Worm (Caenorhabditis elegans) whole organism, L1 larva: ENCODE measurements around the gene srw-66.
A peak's percentile ranks its signal among the peaks of the same experiment; 100 is the strongest.

ENCODE experiments used
- C04F5.9 ChIP-seq: sonication (generic microtip); optimal IDR thresholded peaks from 2 replicates; lab custom pipeline; 2016; ENCODE audit warnings: missing genetic modification characterization, missing compliant biosample characterization
- C16A3.4 ChIP-seq: fragments of 150-350 bp; optimal IDR thresholded peaks from 2 replicates; lab custom pipeline; 2014; ENCODE audit warnings: missing biosample characterization, missing genetic modification characterization
- Y116A8C.19 ChIP-seq: sonication (generic microtip); optimal IDR thresholded peaks from 2 replicates; lab custom pipeline; 2016; ENCODE audit warnings: missing compliant biosample characterization, missing genetic modification characterization, borderline replicate concordance
- alr-1 ChIP-seq: fragments of 200-800 bp; sonication (Bioruptor generic); optimal IDR thresholded peaks from 2 replicates; lab custom pipeline; 2018; ENCODE audit warnings: borderline replicate concordance, mild to moderate bottlenecking, missing genetic modification characterization, missing compliant biosample characterization
- aly-2 ChIP-seq: fragments of 150-350 bp; optimal IDR thresholded peaks from 2 replicates; lab custom pipeline; 2014; ENCODE audit warnings: missing biosample characterization, missing genetic modification characterization
- ama-1 ChIP-seq: fragments of 150-350 bp; optimal IDR thresholded peaks from 2 replicates; lab custom pipeline; 2014
- blmp-1 ChIP-seq: fragments of 150-350 bp; optimal IDR thresholded peaks from 2 replicates; lab custom pipeline; 2014; ENCODE audit warnings: missing biosample characterization, missing genetic modification characterization
- ceh-63 ChIP-seq: fragments of 200-800 bp; sonication (Bioruptor generic); optimal IDR thresholded peaks from 2 replicates; lab custom pipeline; 2018; ENCODE audit warnings: mild to moderate bottlenecking, missing genetic modification characterization, missing compliant biosample characterization
- ceh-88 ChIP-seq: fragments of 200-800 bp; sonication (Bioruptor generic); IDR thresholded peaks from 2 replicates; pipeline ENCODE4 v1.3.6; 2022; ENCODE audit warnings: missing genetic modification characterization, missing compliant biosample characterization
- ces-1 ChIP-seq: fragments of 150-350 bp; optimal IDR thresholded peaks from 2 replicates; lab custom pipeline; 2014; ENCODE audit warnings: missing biosample characterization, missing genetic modification reagents, missing genetic modification characterization
- dpl-1 ChIP-seq, 3 experiments: fragments of 150-350 bp in 2 of 3; sonication (generic microtip) in 1 of 3; optimal IDR thresholded peaks; 2 replicates each; lab custom pipeline; 2014 to 2017; ENCODE audit warnings: missing biosample characterization in 3 of 3, missing genetic modification characterization in 3 of 3, missing genetic modification reagents in 3 of 3
- dsc-1 ChIP-seq: sonication (generic microtip); optimal IDR thresholded peaks from 2 replicates; lab custom pipeline; 2016; ENCODE audit warnings: mild to moderate bottlenecking, missing genetic modification characterization, missing compliant biosample characterization
- efl-3 ChIP-seq: fragments of 200-800 bp; sonication (Bioruptor generic); optimal IDR thresholded peaks from 2 replicates; lab custom pipeline; 2018; ENCODE audit warnings: mild to moderate bottlenecking, missing genetic modification characterization, missing compliant biosample characterization
- elt-2 ChIP-seq: sonication (generic microtip); optimal IDR thresholded peaks from 2 replicates; lab custom pipeline; 2016; ENCODE audit warnings: missing genetic modification characterization, mild to moderate bottlenecking, inconsistent platforms, missing compliant biosample characterization, missing genetic modification reagents
- elt-3 ChIP-seq, 6 experiments: fragments of 150-350 bp in 1 of 6; sonication (generic microtip); optimal IDR thresholded peaks; 2 replicates each; lab custom pipeline; 2017 to 2018; ENCODE audit warnings: missing biosample characterization in 6 of 6, missing genetic modification characterization in 6 of 6, inconsistent platforms in 1 of 6
- ets-5 ChIP-seq: fragments of 200-800 bp; sonication (Bioruptor generic); IDR thresholded peaks from 2 replicates; pipeline ENCODE4 v1.3.6; 2022; ENCODE audit warnings: missing genetic modification characterization, missing compliant biosample characterization
- fkh-10 ChIP-seq: sonication (generic microtip); optimal IDR thresholded peaks from 2 replicates; lab custom pipeline; 2017; ENCODE audit warnings: missing biosample characterization, missing genetic modification reagents, missing genetic modification characterization
- fkh-4 ChIP-seq: sonication (generic microtip); optimal IDR thresholded peaks from 2 replicates; lab custom pipeline; 2016; ENCODE audit warnings: missing compliant biosample characterization, missing genetic modification characterization, borderline replicate concordance
- grh-1 ChIP-seq: fragments of 200-800 bp; sonication (Bioruptor generic); IDR thresholded peaks from 2 replicates; pipeline ENCODE4 v1.3.6; 2022; ENCODE audit warnings: missing genetic modification reagents, missing genetic modification characterization, missing compliant biosample characterization
- hlh-17 ChIP-seq: fragments of 200-800 bp; sonication (Bioruptor generic); optimal IDR thresholded peaks from 2 replicates; lab custom pipeline; 2018; ENCODE audit warnings: missing genetic modification characterization, mild to moderate bottlenecking, missing compliant biosample characterization, moderate library complexity, borderline replicate concordance
- hpl-2 ChIP-seq: fragments of 150-350 bp; optimal IDR thresholded peaks from 2 replicates; lab custom pipeline; 2014; ENCODE audit warnings: missing biosample characterization, missing genetic modification reagents, missing genetic modification characterization
- irx-1 ChIP-seq: sonication (generic microtip); optimal IDR thresholded peaks from 2 replicates; lab custom pipeline; 2016; ENCODE audit warnings: missing genetic modification characterization, missing compliant biosample characterization
- jun-1 ChIP-seq: fragments of 150-350 bp; optimal IDR thresholded peaks from 2 replicates; lab custom pipeline; 2014; ENCODE audit warnings: missing biosample characterization, missing genetic modification reagents, missing genetic modification characterization
- lin-35 ChIP-seq, 2 experiments: fragments of 150-350 bp; optimal IDR thresholded peaks; 2 replicates each; lab custom pipeline; 2014; ENCODE audit warnings: missing biosample characterization in 2 of 2, missing genetic modification characterization in 2 of 2, missing genetic modification reagents in 2 of 2
- lir-3 ChIP-seq: sonication (generic microtip); optimal IDR thresholded peaks from 2 replicates; lab custom pipeline; 2016; ENCODE audit warnings: mild to moderate bottlenecking, missing genetic modification characterization, moderate library complexity, missing compliant biosample characterization; ENCODE audit not compliant: poor library complexity
- lsy-2 ChIP-seq, 2 experiments: fragments of 150-350 bp; optimal IDR thresholded peaks; 2 replicates each; lab custom pipeline; 2014; ENCODE audit warnings: missing biosample characterization in 2 of 2, missing genetic modification characterization in 2 of 2
- mef-2 ChIP-seq: fragments of 150-350 bp; optimal IDR thresholded peaks from 2 replicates; lab custom pipeline; 2014; ENCODE audit warnings: missing biosample characterization, missing genetic modification characterization
- mep-1 ChIP-seq: fragments of 150-350 bp; optimal IDR thresholded peaks from 2 replicates; lab custom pipeline; 2014; ENCODE audit warnings: missing biosample characterization, missing genetic modification characterization
- nhr-11 ChIP-seq: fragments of 150-350 bp; optimal IDR thresholded peaks from 2 replicates; lab custom pipeline; 2014; ENCODE audit warnings: missing biosample characterization, missing genetic modification characterization
- nhr-19 ChIP-seq: fragments of 200-800 bp; sonication (Bioruptor generic); conservative IDR thresholded peaks from 2 replicates; pipeline ENCODE4 v1.3.6; 2022; ENCODE audit warnings: missing genetic modification characterization, missing compliant biosample characterization
- nhr-20 ChIP-seq: sonication (generic microtip); optimal IDR thresholded peaks from 2 replicates; lab custom pipeline; 2016; ENCODE audit warnings: mild to moderate bottlenecking, missing genetic modification characterization, missing compliant biosample characterization
- nhr-237 ChIP-seq: fragments of 150-350 bp; optimal IDR thresholded peaks from 2 replicates; lab custom pipeline; 2014; ENCODE audit warnings: missing biosample characterization, missing genetic modification characterization
- nhr-47 ChIP-seq: sonication (generic microtip); optimal IDR thresholded peaks from 2 replicates; lab custom pipeline; 2016; ENCODE audit warnings: mild to moderate bottlenecking, missing genetic modification characterization, moderate library complexity, missing compliant biosample characterization
- nhr-71 ChIP-seq: sonication (generic microtip); optimal IDR thresholded peaks from 2 replicates; lab custom pipeline; 2016; ENCODE audit warnings: mild to moderate bottlenecking, missing genetic modification characterization, moderate library complexity, missing compliant biosample characterization
- nhr-77 ChIP-seq: fragments of 150-350 bp; optimal IDR thresholded peaks from 2 replicates; lab custom pipeline; 2014; ENCODE audit warnings: missing biosample characterization, missing genetic modification characterization
- nhr-85 ChIP-seq: sonication (generic microtip); peaks from one replicate; lab custom pipeline; 2016; ENCODE audit warnings: missing genetic modification characterization, inconsistent platforms, missing compliant biosample characterization
- pax-3 ChIP-seq: fragments of 200-800 bp; sonication (Bioruptor generic); optimal IDR thresholded peaks from 2 replicates; lab custom pipeline; 2018; ENCODE audit warnings: mild to moderate bottlenecking, missing genetic modification characterization, moderate library complexity, missing compliant biosample characterization
- pqm-1 ChIP-seq: sonication (generic microtip); optimal IDR thresholded peaks from 3 replicates; lab custom pipeline; 2017; ENCODE audit warnings: missing biosample characterization, missing genetic modification characterization
- rnt-1 ChIP-seq: sonication (generic microtip); optimal IDR thresholded peaks from 2 replicates; lab custom pipeline; 2016; ENCODE audit warnings: mild to moderate bottlenecking, missing genetic modification characterization, moderate library complexity, missing compliant biosample characterization
- skn-1 ChIP-seq: fragments of 150-350 bp; optimal IDR thresholded peaks from 2 replicates; lab custom pipeline; 2014; ENCODE audit warnings: missing biosample characterization, missing genetic modification characterization
- snpc-4 ChIP-seq: fragments of 150-350 bp; optimal IDR thresholded peaks from 2 replicates; lab custom pipeline; 2014; ENCODE audit warnings: missing biosample characterization, missing genetic modification characterization
- snu-23 ChIP-seq: sonication (generic microtip); optimal IDR thresholded peaks from 2 replicates; lab custom pipeline; 2016; ENCODE audit warnings: missing genetic modification characterization, missing compliant biosample characterization
- sox-4 ChIP-seq: sonication (generic microtip); optimal IDR thresholded peaks from 2 replicates; lab custom pipeline; 2016; ENCODE audit warnings: missing genetic modification characterization, missing compliant biosample characterization
- sup-37 ChIP-seq: fragments of 200-800 bp; sonication (Bioruptor generic); optimal IDR thresholded peaks from 2 replicates; lab custom pipeline; 2018; ENCODE audit warnings: mild to moderate bottlenecking, missing genetic modification characterization, missing compliant biosample characterization
- unc-130 ChIP-seq: fragments of 150-350 bp; optimal IDR thresholded peaks from 2 replicates; lab custom pipeline; 2017; ENCODE audit warnings: missing biosample characterization, missing genetic modification characterization, inconsistent platforms
- unc-30 ChIP-seq: sonication (generic microtip); optimal IDR thresholded peaks from 2 replicates; lab custom pipeline; 2017; ENCODE audit warnings: missing biosample characterization, missing genetic modification characterization
- unc-62 ChIP-seq: fragments of 150-350 bp; optimal IDR thresholded peaks from 2 replicates; lab custom pipeline; 2014; ENCODE audit warnings: missing biosample characterization, missing genetic modification reagents, missing genetic modification characterization
- unc-98 ChIP-seq: fragments of 200-800 bp; sonication (Bioruptor generic); IDR thresholded peaks from 2 replicates; pipeline ENCODE4 v1.3.6; 2022; ENCODE audit warnings: missing genetic modification characterization, missing compliant biosample characterization
- xbp-1 ChIP-seq: sonication (generic microtip); optimal IDR thresholded peaks from 2 replicates; lab custom pipeline; 2016; ENCODE audit warnings: missing genetic modification characterization, missing compliant biosample characterization
- zag-1 ChIP-seq: fragments of 150-350 bp; optimal IDR thresholded peaks from 2 replicates; lab custom pipeline; 2014; ENCODE audit warnings: missing biosample characterization, missing genetic modification characterization

Gene srw-66

DNA sequence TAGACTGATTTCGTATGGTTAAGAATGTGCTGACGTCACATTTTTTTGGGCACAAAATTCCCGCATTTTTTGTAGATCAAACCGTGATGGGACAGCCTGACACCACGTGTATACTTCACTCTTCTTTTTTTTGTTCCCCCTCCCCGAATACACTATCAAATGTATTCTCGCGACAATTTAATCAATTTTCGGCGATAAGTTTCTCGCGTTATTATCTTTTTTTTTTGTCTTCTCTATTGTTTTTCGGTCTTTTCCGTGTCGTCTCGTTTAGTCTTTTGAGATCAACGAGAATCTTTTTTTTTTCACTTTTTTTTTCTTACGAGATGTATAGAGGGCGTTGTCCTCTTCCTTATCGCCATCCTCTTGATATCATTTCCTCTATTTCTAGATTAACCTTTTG, 43.5 kb upstream of the srw-66 start (continued):
- peak; percentile 64 for TF ChIP-seq nhr-85 (tag; lab: Kevin White, UChicago)
- TF ChIP-seq lir-3 (tag; lab: Kevin White, UChicago) = no peak
- peak; percentile 91 for TF ChIP-seq blmp-1 (tag; lab: Kevin White, UChicago)
- no peak for TF ChIP-seq grh-1 (GFP tag; lab: Robert Waterston, UW)
- TF ChIP-seq aly-2 (tag; lab: Kevin White, UChicago) = no peak
- no peak for TF ChIP-seq irx-1 (tag; lab: Kevin White, UChicago)
- peak; percentile 7 for TF ChIP-seq snu-23 (GFP tag; lab: Kevin White, UChicago)
- no peak for TF ChIP-seq nhr-77 (tag; lab: Kevin White, UChicago)
- TF ChIP-seq ama-1 (lab: Kevin White, UChicago) = no peak
- no peak for TF ChIP-seq alr-1 (tag; lab: Kevin White, UChicago)
- TF ChIP-seq unc-98 (GFP tag; lab: Robert Waterston, UW) = no peak
- no peak for TF ChIP-seq hlh-17 (GFP tag; lab: Kevin White, UChicago)
- TF ChIP-seq skn-1 (tag; lab: Kevin White, UChicago) = no peak
- TF ChIP-seq dsc-1 (tag; lab: Kevin White, UChicago) = no peak
- no peak for TF ChIP-seq pqm-1 (tag; lab: Kevin White, UChicago)
- TF ChIP-seq elt-2 (tag; lab: Kevin White, UChicago) = no peak
- TF ChIP-seq elt-3 (tag; optimal IDR thresholded peaks at IDR 0.05; lab: Kevin White, UChicago) = peak in 3 of 6 experiments; percentile 7 to 65 (median 17)
- TF ChIP-seq dpl-1 (GFP tag; optimal IDR thresholded peaks at IDR 0.05; lab: Kevin White, UChicago) = peak in 2 of 3 experiments; percentile 25 to 28

- TF ChIP-seq efl-3 (GFP tag; lab: Kevin White, UChicago) (no peak), nhr-11 (tag; lab: Kevin White, UChicago) (no peak), unc-30 (no peak), xbp-1 (tag; lab: Kevin White, UChicago) (no peak), sup-37 (no peak), nhr-20 (tag; lab: Kevin White, UChicago) (peak; percentile 19), hpl-2 (no peak), C16A3.4 (tag; lab: Kevin White, UChicago) (no peak), fkh-4 (tag; lab: Kevin White, UChicago) (no peak), rnt-1 (tag; lab: Kevin White, UChicago) (no peak), mef-2 (tag; lab: Kevin White, UChicago) (no peak), mep-1 (no peak), ceh-63 (GFP tag; lab: Kevin White, UChicago) (no peak), unc-130 (tag; lab: Kevin White, UChicago) (no peak), ets-5 (GFP tag; lab: Robert Waterston, UW) (no peak), snu-23 (GFP tag; lab: Kevin White, UChicago) (no peak), nhr-19 (GFP tag; lab: Robert Waterston, UW) (no peak), snpc-4 (tag; lab: Kevin White, UChicago) (no peak), C04F5.9 (tag; lab: Kevin White, UChicago) (no peak), nhr-47 (tag; lab: Kevin White, UChicago) (peak; percentile 25), lin-35 (GFP tag; optimal IDR thresholded peaks at IDR 0.05; lab: Kevin White, UChicago) (peak; percentile 28 to 46), ama-1 (lab: Kevin White, UChicago) (no peak), lsy-2 (tag; optimal IDR thresholded peaks at IDR 0.05; lab: Kevin White, UChicago) (peak in 1 of 2 experiments; percentile 24), dsc-1 (tag; lab: Kevin White, UChicago) (no peak), pax-3 (no peak), nhr-237 (tag; lab: Kevin White, UChicago) (no peak), zag-1 (tag; lab: Kevin White, UChicago) (no peak), fkh-10 (no peak), unc-62 (GFP tag; lab: Kevin White, UChicago) (no peak), jun-1 (no peak), ceh-88 (GFP tag; lab: Robert Waterston, UW) (no peak), Y116A8C.19 (tag; lab: Kevin White, UChicago) (no peak), irx-1 (tag; lab: Kevin White, UChicago) (no peak), grh-1 (GFP tag; lab: Robert Waterston, UW) (no peak), dpl-1 (GFP tag; optimal IDR thresholded peaks at IDR 0.05; lab: Kevin White, UChicago) (peak in 1 of 3 experiments; percentile 40), sox-4 (tag; lab: Kevin White, UChicago) (no peak), skn-1 (tag; lab: Kevin White, UChicago) (peak; percentile 3), ces-1 (GFP tag; lab: Kevin White, UChicago) (no peak), nhr-71 (tag; lab: Kevin White, UChicago) (no peak)
Measured at ce11 chrII:1309892-1310516, 38.3 kb upstream of the srw-66 start, which contains the start of the genes alh-6 and fcho-1. alh-6 (minus strand) TSS chrII:1310133. fcho-1 (plus strand) TSS chrII:1310515.
